Worm (Caenorhabditis elegans) whole organism, young adult: Measurements from ENCODE around the gene str-207.

ENCODE experiments used
- F52B5.7 ChIP-seq: sonication (generic microtip); optimal IDR thresholded peaks from 2 replicates; lab custom pipeline; 2016; ENCODE audit warnings: mild to moderate bottlenecking, missing genetic modification characterization, missing compliant biosample characterization
- T07F8.4 ChIP-seq: sonication (generic microtip); optimal IDR thresholded peaks from 2 replicates; lab custom pipeline; 2016; ENCODE audit warnings: mild to moderate bottlenecking, missing genetic modification characterization, moderate library complexity, missing compliant biosample characterization
- Y53G8AR.9 ChIP-seq: fragments of 200-800 bp; sonication (Bioruptor generic); conservative IDR thresholded peaks from 2 replicates; pipeline ENCODE4 v1.3.6; 2022; ENCODE audit warnings: missing genetic modification reagents, missing genetic modification characterization, missing compliant biosample characterization
- Y56A3A.18 ChIP-seq: fragments of 200-800 bp; sonication (Bioruptor generic); IDR thresholded peaks from 2 replicates; pipeline ENCODE4 v1.3.6; 2022; ENCODE audit warnings: missing genetic modification reagents, missing genetic modification characterization, missing compliant biosample characterization
- Y79H2A.3 ChIP-seq: fragments of 200-800 bp; sonication (Bioruptor generic); conservative IDR thresholded peaks from 2 replicates; pipeline ENCODE4 v1.3.6; 2022; ENCODE audit warnings: missing genetic modification reagents, missing genetic modification characterization, missing compliant biosample characterization
- attf-6 ChIP-seq: fragments of 200-800 bp; sonication (Bioruptor generic); IDR thresholded peaks from 2 replicates; pipeline ENCODE4 v1.3.6; 2022; ENCODE audit warnings: missing genetic modification reagents, missing genetic modification characterization, missing compliant biosample characterization
- bed-1 ChIP-seq: fragments of 200-800 bp; sonication (Bioruptor generic); IDR thresholded peaks from 2 replicates; pipeline ENCODE4 v1.3.6; 2022; ENCODE audit warnings: missing genetic modification reagents, missing genetic modification characterization, missing compliant biosample characterization
- ceh-40 ChIP-seq: fragments of 200-800 bp; sonication (Bioruptor generic); IDR thresholded peaks from 2 replicates; pipeline ENCODE4 v1.3.6; 2022; ENCODE audit warnings: missing genetic modification characterization, missing compliant biosample characterization
- ceh-79 ChIP-seq: sonication (generic microtip); optimal IDR thresholded peaks from 2 replicates; lab custom pipeline; 2017; ENCODE audit warnings: mild to moderate bottlenecking, missing genetic modification characterization, missing compliant biosample characterization
- chd-7 ChIP-seq: sonication (generic microtip); optimal IDR thresholded peaks from 2 replicates; lab custom pipeline; 2016; ENCODE audit warnings: mild to moderate bottlenecking, missing genetic modification characterization, moderate library complexity, missing compliant biosample characterization
- die-1 ChIP-seq: sonication (generic microtip); optimal IDR thresholded peaks from 2 replicates; lab custom pipeline; 2016; ENCODE audit warnings: missing genotype, mild to moderate bottlenecking, missing genetic modification characterization, missing compliant biosample characterization
- efl-1 ChIP-seq: fragments of 150-350 bp; optimal IDR thresholded peaks from 2 replicates; lab custom pipeline; 2014; ENCODE audit warnings: missing biosample characterization, missing genetic modification reagents, missing genetic modification characterization
- egrh-3 ChIP-seq: fragments of 200-800 bp; sonication (Bioruptor generic); IDR thresholded peaks from 2 replicates; pipeline ENCODE4 v1.3.6; 2022; ENCODE audit warnings: missing genetic modification reagents, missing genetic modification characterization, missing compliant biosample characterization
- hrde-1 ChIP-seq: sonication (generic microtip); optimal IDR thresholded peaks from 2 replicates; lab custom pipeline; 2016; ENCODE audit warnings: missing genetic modification characterization, mild to moderate bottlenecking, missing compliant biosample characterization, moderate library complexity, missing genotype, missing genetic modification reagents, borderline replicate concordance
- hsf-1 ChIP-seq: fragments of 200-800 bp; sonication (Bioruptor generic); IDR thresholded peaks from 2 replicates; pipeline ENCODE4 v1.3.6; 2022; ENCODE audit warnings: missing genetic modification reagents, missing genetic modification characterization, missing compliant biosample characterization
- let-607 ChIP-seq, 2 experiments: fragments of 200-800 bp in 1 of 2; sonication (Bioruptor generic) in 1 of 2; sonication (generic microtip) in 1 of 2; optimal IDR thresholded peaks; 2 replicates each; lab custom pipeline; 2016 to 2018; ENCODE audit warnings: mild to moderate bottlenecking in 2 of 2, missing compliant biosample characterization in 2 of 2, missing genetic modification characterization in 2 of 2, moderate library complexity in 2 of 2, missing genotype in 1 of 2
- lsl-1 ChIP-seq: fragments of 200-800 bp; sonication (Bioruptor generic); optimal IDR thresholded peaks from 2 replicates; lab custom pipeline; 2018; ENCODE audit warnings: mild to moderate bottlenecking, missing genetic modification characterization, moderate library complexity, missing compliant biosample characterization
- madf-8 ChIP-seq: fragments of 200-800 bp; sonication (Bioruptor generic); conservative IDR thresholded peaks from 2 replicates; pipeline ENCODE4 v1.3.6; 2022; ENCODE audit warnings: missing genetic modification reagents, missing genetic modification characterization, missing compliant biosample characterization
- nfyb-1 ChIP-seq: fragments of 200-800 bp; sonication (Bioruptor generic); IDR thresholded peaks from 2 replicates; pipeline ENCODE4 v1.3.6; 2022; ENCODE audit warnings: missing genetic modification reagents, missing genetic modification characterization, missing compliant biosample characterization
- nhr-179 ChIP-seq: sonication (generic microtip); optimal IDR thresholded peaks from 2 replicates; lab custom pipeline; 2016; ENCODE audit warnings: mild to moderate bottlenecking, missing genetic modification characterization, missing compliant biosample characterization
- nhr-80 ChIP-seq: sonication (generic microtip); optimal IDR thresholded peaks from 2 replicates; lab custom pipeline; 2016; ENCODE audit warnings: missing genetic modification characterization, missing compliant biosample characterization
- snpc-4 ChIP-seq, 5 experiments: fragments of 150-350 bp in 1 of 5; sonication (generic microtip) in 4 of 5; optimal IDR thresholded peaks; 2 replicates each; lab custom pipeline; 2014 to 2018; ENCODE audit warnings: missing genetic modification characterization in 5 of 5, missing biosample characterization in 3 of 5, antibody characterized with exemption in 2 of 5, mild to moderate bottlenecking in 2 of 5, missing compliant biosample characterization in 2 of 5, missing genotype in 2 of 5, moderate library complexity in 2 of 5, missing genetic modification reagents in 1 of 5
- somi-1 ChIP-seq: fragments of 200-800 bp; sonication (Bioruptor generic); optimal IDR thresholded peaks from 2 replicates; lab custom pipeline; 2018; ENCODE audit warnings: mild to moderate bottlenecking, missing genetic modification characterization, missing compliant biosample characterization
- xnd-1 ChIP-seq: sonication (generic microtip); optimal IDR thresholded peaks from 2 replicates; lab custom pipeline; 2016; ENCODE audit warnings: missing genotype, missing genetic modification reagents, missing genetic modification characterization, missing compliant biosample characterization
- zfh-2 ChIP-seq: fragments of 200-800 bp; sonication (Bioruptor generic); conservative IDR thresholded peaks from 2 replicates; pipeline ENCODE4 v1.3.6; 2022; ENCODE audit warnings: missing genetic modification reagents, missing genetic modification characterization, missing compliant biosample characterization
- zim-3 ChIP-seq: sonication (generic microtip); optimal IDR thresholded peaks from 2 replicates; lab custom pipeline; 2017; ENCODE audit warnings: mild to moderate bottlenecking, missing genetic modification characterization, moderate library complexity, missing compliant biosample characterization
- ztf-18 ChIP-seq: sonication (generic microtip); optimal IDR thresholded peaks from 2 replicates; lab custom pipeline; 2016; ENCODE audit warnings: missing genotype, mild to moderate bottlenecking, missing genetic modification characterization, missing compliant biosample characterization
- ztf-25 ChIP-seq: fragments of 200-800 bp; sonication (Bioruptor generic); IDR thresholded peaks from 2 replicates; pipeline ENCODE4 v1.3.6; 2022; ENCODE audit warnings: missing genetic modification reagents, missing genetic modification characterization, missing compliant biosample characterization

The str-207 gene

ce11 chrV:4912313-4912712 is 39.2 kb upstream of the str-207 start, which contains the start of gene H23N18.5:
TSS of gene H23N18.5 (minus strand) at chrV:4912381.
- no peak for TF ChIP-seq hrde-1 (tag; lab: Kevin White, UChicago)
- no peak for TF ChIP-seq T07F8.4 (tag; lab: Kevin White, UChicago)
- no peak for TF ChIP-seq nhr-179 (tag; lab: Kevin White, UChicago)
- no peak for TF ChIP-seq nfyb-1 (GFP tag; lab: Robert Waterston, UW)
- no peak for TF ChIP-seq madf-8 (GFP tag; lab: Robert Waterston, UW)
- TF ChIP-seq somi-1 (GFP tag; lab: Kevin White, UChicago), result no peak
- TF ChIP-seq bed-1 (GFP tag; lab: Robert Waterston, UW), result no peak
- no peak for TF ChIP-seq F52B5.7 (tag; lab: Kevin White, UChicago)
- TF ChIP-seq xnd-1 (tag; lab: Kevin White, UChicago), result no peak
- no peak for TF ChIP-seq ztf-18 (tag; lab: Kevin White, UChicago)
- TF ChIP-seq ztf-25 (GFP tag; lab: Robert Waterston, UW), result no peak

DNA sequence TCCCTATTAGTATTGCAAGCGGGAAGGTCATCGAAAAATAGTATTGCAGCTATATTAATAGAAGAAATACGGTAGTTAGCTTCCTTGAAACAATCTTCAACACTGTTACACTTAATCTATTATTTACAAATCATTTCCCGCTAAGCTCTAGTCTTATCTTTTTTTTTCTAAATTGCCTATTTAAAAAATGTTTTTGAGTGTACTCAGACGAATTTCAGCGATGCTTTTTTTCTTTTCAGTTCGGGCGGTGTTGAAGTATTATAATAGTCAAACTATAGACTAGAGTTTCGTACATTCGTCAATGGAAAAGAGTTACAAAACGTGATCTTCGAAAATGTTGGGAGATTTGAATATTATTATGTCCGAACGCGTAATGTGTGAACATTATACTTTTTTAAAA is 37.7 kb upstream of the str-207 start:
- TF ChIP-seq madf-8 (GFP tag; lab: Robert Waterston, UW) (no peak), snpc-4 (GFP tag; optimal IDR thresholded peaks at IDR 0.05; lab: Kevin White, UChicago) (no peak), snpc-4 (tag; optimal IDR thresholded peaks at IDR 0.05; lab: Kevin White, UChicago) (peak in 2 of 4 experiments; percentile 54 to 80)
- TF ChIP-seq, all 124 proteins: peak for 1

DNA sequence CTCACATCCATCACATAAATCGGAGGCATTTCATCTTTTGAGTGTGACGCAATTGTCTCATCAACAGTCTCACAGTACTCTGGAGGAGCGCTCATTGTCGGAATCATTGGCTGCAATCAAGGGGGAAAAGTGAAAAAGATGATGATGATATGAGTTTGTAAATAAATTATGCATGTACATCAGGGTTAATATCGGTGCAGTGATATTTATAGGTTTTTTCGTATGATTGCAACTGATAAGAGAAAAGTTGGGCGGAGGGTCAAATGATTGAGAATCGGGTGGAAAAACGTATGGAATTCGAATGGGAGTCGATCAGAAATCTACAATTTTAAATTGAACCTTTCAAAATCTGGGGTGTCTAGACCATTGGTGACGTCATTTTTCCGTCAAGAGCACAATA is 36.7 kb upstream of the str-207 start, which contains the start of gene H23N18.6:
H23N18.6 (minus strand) TSS at position 201 of the 400 bp plus-strand sequence.
- TF ChIP-seq lsl-1 (GFP tag; lab: Kevin White, UChicago), result no peak
- TF ChIP-seq nhr-80 (tag; lab: Kevin White, UChicago), result peak; percentile 37
- TF ChIP-seq Y79H2A.3 (GFP tag; lab: Robert Waterston, UW), result no peak
- no peak for TF ChIP-seq attf-6 (GFP tag; lab: Robert Waterston, UW)
- TF ChIP-seq zfh-2 (GFP tag; lab: Robert Waterston, UW), result no peak
- TF ChIP-seq chd-7 (tag; lab: Kevin White, UChicago), result no peak
- TF ChIP-seq ceh-79, result no peak

- peak; percentile 74 for TF ChIP-seq zfh-2 (GFP tag; lab: Robert Waterston, UW)
- no peak for TF ChIP-seq nhr-80 (tag; lab: Kevin White, UChicago)
- peak; percentile 46; the same call in 1 of the 2 replicates for TF ChIP-seq egrh-3
Measured at ce11 chrV:4918091-4918624, 33.4 kb upstream of the str-207 start, which contains the start of gene C02E7.7. TSS of gene C02E7.7 (minus strand) at chrV:4918574.

ce11 chrV:4918664-4919257 is 32.8 kb upstream of the str-207 start, which contains the start of gene C02E7.6:
TSS of gene C02E7.6 (plus strand) at chrV:4919207.
- TF ChIP-seq efl-1 (GFP tag; lab: Kevin White, UChicago), result no peak
- TF ChIP-seq ceh-40 (GFP tag; lab: Robert Waterston, UW), result no peak
- TF ChIP-seq zim-3 (tag; lab: Kevin White, UChicago), result no peak
- TF ChIP-seq nfyb-1 (GFP tag; lab: Robert Waterston, UW), result no peak
- TF ChIP-seq die-1 (tag; lab: Kevin White, UChicago), result no peak
- no peak for TF ChIP-seq bed-1 (GFP tag; lab: Robert Waterston, UW)
- 0 out of 2 replicates have a peak, but pooled peaks have one; percentile 29 for TF ChIP-seq hsf-1 (GFP tag; lab: Robert Waterston, UW)
- TF ChIP-seq F52B5.7 (tag; lab: Kevin White, UChicago), result no peak

ce11 chrV:4920690-4921152 is 30.8 kb upstream of the str-207 start, which contains the start of the genes C02E7.8 and srh-23:
TSS of gene C02E7.8 (minus strand) at chrV:4920790.
TSS of gene srh-23 (plus strand) at chrV:4921102.
- TF ChIP-seq efl-1 (GFP tag; lab: Kevin White, UChicago) (no peak), let-607 (tag; optimal IDR thresholded peaks at IDR 0.05; lab: Kevin White, UChicago) (no peak), Y56A3A.18 (no peak), Y53G8AR.9 (no peak)
